Fruit fly (Drosophila melanogaster): ENCODE results near the gene CG14210.

CG14210 gene

dm6 chrX:19618183-19618740 lies 2.3 kb downstream of the CG14210 start, which contains the start of the genes Pstk and Tim9b (continued):
- TF ChIP-seq hbn (GFP tag; IDR thresholded peaks at IDR 0.05; ENCODE audit: partially characterized antibody) (peak; percentile 49), CG32772 (GFP tag; IDR thresholded peaks at IDR 0.05) (no peak), amos (GFP tag; IDR thresholded peaks at IDR 0.05; ENCODE audit: partially characterized antibody) (peak; percentile 48; the same call in 1 of the 2 replicates), CG15514 (GFP tag; optimal IDR thresholded peaks at IDR 0.05) (no peak), Dp (GFP tag; optimal IDR thresholded peaks at IDR 0.05) (peak; percentile 77), Dip2 (GFP tag; IDR thresholded peaks at IDR 0.05) (no peak), Ets97D (GFP tag; optimal IDR thresholded peaks at IDR 0.05) (no peak), esg (GFP tag; conservative IDR thresholded peaks at IDR 0.05) (no peak), H15 (GFP tag; IDR thresholded peaks at IDR 0.05) (no peak), cg (GFP tag; optimal IDR thresholded peaks at IDR 0.05) (no peak), kah (GFP tag; optimal IDR thresholded peaks at IDR 0.05) (no peak), CG6813 (GFP tag; optimal IDR thresholded peaks at IDR 0.05) (no peak), Bgb (GFP tag; IDR thresholded peaks at IDR 0.05; ENCODE audit: partially characterized antibody) (peak; percentile 47), luna (GFP tag; optimal IDR thresholded peaks at IDR 0.05) (no peak), corto (GFP tag; optimal IDR thresholded peaks at IDR 0.05) (no peak), Opbp (GFP tag; IDR thresholded peaks at IDR 0.05; ENCODE audit: partially characterized antibody) (peak; percentile 59; the same call in 2 of the 3 replicates), CG3726 (GFP tag; IDR thresholded peaks at IDR 0.05) (no peak), Camta (GFP tag; optimal IDR thresholded peaks at IDR 0.05) (no peak), dati (GFP tag; IDR thresholded peaks at IDR 0.05) (no peak), Dll (GFP tag; IDR thresholded peaks at IDR 0.05; ENCODE audit: partially characterized antibody) (peak; percentile 49; the same call in 3 of the 4 replicates), CG18599 (GFP tag; optimal IDR thresholded peaks at IDR 0.05) (no peak), ato (GFP tag; IDR thresholded peaks at IDR 0.05; ENCODE audit: partially characterized antibody) (peak; percentile 21; the same call in 1 of the 2 replicates), CG33213 (GFP tag; optimal IDR thresholded peaks at IDR 0.05) (no peak), Doc2 (GFP tag; IDR thresholded peaks at IDR 0.05) (no peak), pzg (GFP tag; optimal IDR thresholded peaks at IDR 0.05) (peak; percentile 38), chinmo (GFP tag; IDR thresholded peaks at IDR 0.05; ENCODE audit: partially characterized antibody) (no peak), CG12769 (tag; optimal IDR thresholded peaks at IDR 0.05) (no peak), CG10321 (GFP tag; IDR thresholded peaks at IDR 0.05) (no peak), BEAF-32 (GFP tag; optimal IDR thresholded peaks at IDR 0.05) (peak; percentile 55), CG10147 (GFP tag; optimal IDR thresholded peaks at IDR 0.05) (no peak), CG16813 (GFP tag; IDR thresholded peaks at IDR 0.05; ENCODE audit: partially characterized antibody) (peak; percentile 45; the same call in 1 of the 3 replicates), CG13287 (GFP tag; IDR thresholded peaks at IDR 0.05; ENCODE audit: partially characterized antibody) (peak; percentile 67), kni (GFP tag; optimal IDR thresholded peaks at IDR 0.05) (no peak), crp (GFP tag; optimal IDR thresholded peaks at IDR 0.05) (peak; percentile 17 to 85), CG16863 (GFP tag; optimal IDR thresholded peaks at IDR 0.05) (no peak), CG6791 (GFP tag; IDR thresholded peaks at IDR 0.05; ENCODE audit: partially characterized antibody) (peak; percentile 77), Med (GFP tag) (no peak), sna (GFP tag; IDR thresholded peaks at IDR 0.05; ENCODE audit: partially characterized antibody) (0 out of 2 replicates have a peak, but pooled peaks have one; percentile 46), Chrac-16 (GFP tag; optimal IDR thresholded peaks at IDR 0.05) (no peak), Meics (GFP tag; optimal IDR thresholded peaks at IDR 0.05) (no peak), seq (GFP tag; IDR thresholded peaks at IDR 0.05) (no peak), TFAM (GFP tag; optimal IDR thresholded peaks at IDR 0.05) (no peak), CG2129 (GFP tag; IDR thresholded peaks at IDR 0.05; ENCODE audit: partially characterized antibody) (0 out of 2 replicates have a peak, but pooled peaks have one; percentile 15), CG2116 (GFP tag; optimal IDR thresholded peaks at IDR 0.05) (peak; percentile 89), toy (GFP tag; IDR thresholded peaks at IDR 0.05) (no peak), CG11723 (GFP tag; optimal IDR thresholded peaks at IDR 0.05) (no peak), CG6683 (GFP tag; optimal IDR thresholded peaks at IDR 0.05) (no peak), CG3163 (GFP tag; optimal IDR thresholded peaks at IDR 0.05) (no peak)

All from whole organism, embryonic.